Worm (Caenorhabditis elegans) whole organism, L1 larva: ENCODE data around the gene ZK287.7.

ENCODE experiments used
- C04F5.9 ChIP-seq: sonication (generic microtip); optimal IDR thresholded peaks from 2 replicates; lab custom pipeline; 2016; ENCODE audit warnings: missing genetic modification characterization, missing compliant biosample characterization
- F16B12.6 ChIP-seq: fragments of 150-350 bp; optimal IDR thresholded peaks from 2 replicates; lab custom pipeline; 2014; ENCODE audit warnings: missing biosample characterization, missing genetic modification characterization
- Y116A8C.19 ChIP-seq: sonication (generic microtip); optimal IDR thresholded peaks from 2 replicates; lab custom pipeline; 2016; ENCODE audit warnings: missing compliant biosample characterization, missing genetic modification characterization, borderline replicate concordance
- aha-1 ChIP-seq: fragments of 150-350 bp; optimal IDR thresholded peaks from 2 replicates; lab custom pipeline; 2014; ENCODE audit warnings: missing biosample characterization, missing genetic modification characterization
- alr-1 ChIP-seq: fragments of 200-800 bp; sonication (Bioruptor generic); optimal IDR thresholded peaks from 2 replicates; lab custom pipeline; 2018; ENCODE audit warnings: borderline replicate concordance, mild to moderate bottlenecking, missing genetic modification characterization, missing compliant biosample characterization
- blmp-1 ChIP-seq: fragments of 150-350 bp; optimal IDR thresholded peaks from 2 replicates; lab custom pipeline; 2014; ENCODE audit warnings: missing biosample characterization, missing genetic modification characterization
- ceh-82 ChIP-seq, 3 experiments: fragments of 150-350 bp in 1 of 3; sonication (generic microtip) in 2 of 3; optimal IDR thresholded peaks; 2 replicates each; lab custom pipeline; 2014 to 2017; ENCODE audit warnings: missing biosample characterization in 3 of 3, missing genetic modification characterization in 3 of 3
- ceh-88 ChIP-seq: fragments of 200-800 bp; sonication (Bioruptor generic); IDR thresholded peaks from 2 replicates; pipeline ENCODE4 v1.3.6; 2022; ENCODE audit warnings: missing genetic modification characterization, missing compliant biosample characterization
- dpl-1 ChIP-seq, 3 experiments: fragments of 150-350 bp in 2 of 3; sonication (generic microtip) in 1 of 3; optimal IDR thresholded peaks; 2 replicates each; lab custom pipeline; 2014 to 2017; ENCODE audit warnings: missing biosample characterization in 3 of 3, missing genetic modification characterization in 3 of 3, missing genetic modification reagents in 3 of 3
- dsc-1 ChIP-seq: sonication (generic microtip); optimal IDR thresholded peaks from 2 replicates; lab custom pipeline; 2016; ENCODE audit warnings: mild to moderate bottlenecking, missing genetic modification characterization, missing compliant biosample characterization
- efl-1 ChIP-seq, 4 experiments: fragments of 150-350 bp; optimal IDR thresholded peaks in 3 of 4; peaks in 1 of 4; 1 replicate in 1 of 4; 2 replicates in 3 of 4; lab custom pipeline; 2014; ENCODE audit warnings: missing biosample characterization in 2 of 4, missing genetic modification characterization in 2 of 4, missing genetic modification reagents in 2 of 4
- efl-3 ChIP-seq: fragments of 200-800 bp; sonication (Bioruptor generic); optimal IDR thresholded peaks from 2 replicates; lab custom pipeline; 2018; ENCODE audit warnings: mild to moderate bottlenecking, missing genetic modification characterization, missing compliant biosample characterization
- egl-27 ChIP-seq, 2 experiments: fragments of 150-350 bp in 1 of 2; sonication (generic microtip); optimal IDR thresholded peaks; 3 replicates each; lab custom pipeline; 2017 to 2018; ENCODE audit warnings: missing biosample characterization in 2 of 2, missing genetic modification characterization in 2 of 2, missing genetic modification reagents in 2 of 2
- fkh-10 ChIP-seq: sonication (generic microtip); optimal IDR thresholded peaks from 2 replicates; lab custom pipeline; 2017; ENCODE audit warnings: missing biosample characterization, missing genetic modification reagents, missing genetic modification characterization
- fkh-8 ChIP-seq: sonication (generic microtip); optimal IDR thresholded peaks from 2 replicates; lab custom pipeline; 2016; ENCODE audit warnings: mild to moderate bottlenecking, missing genetic modification characterization, missing compliant biosample characterization
- fos-1 ChIP-seq: fragments of 150-350 bp; optimal IDR thresholded peaks from 2 replicates; lab custom pipeline; 2014; ENCODE audit warnings: missing biosample characterization, missing genetic modification characterization
- grh-1 ChIP-seq: fragments of 200-800 bp; sonication (Bioruptor generic); IDR thresholded peaks from 2 replicates; pipeline ENCODE4 v1.3.6; 2022; ENCODE audit warnings: missing genetic modification reagents, missing genetic modification characterization, missing compliant biosample characterization
- hlh-17 ChIP-seq: fragments of 200-800 bp; sonication (Bioruptor generic); optimal IDR thresholded peaks from 2 replicates; lab custom pipeline; 2018; ENCODE audit warnings: missing genetic modification characterization, mild to moderate bottlenecking, missing compliant biosample characterization, moderate library complexity, borderline replicate concordance
- lin-13 ChIP-seq: fragments of 150-350 bp; optimal IDR thresholded peaks from 2 replicates; lab custom pipeline; 2014; ENCODE audit warnings: missing biosample characterization, missing genetic modification reagents, missing genetic modification characterization
- lin-14 ChIP-seq: fragments of 200-800 bp; sonication (Bioruptor generic); optimal IDR thresholded peaks from 2 replicates; lab custom pipeline; 2018; ENCODE audit warnings: mild to moderate bottlenecking, missing genetic modification characterization, moderate library complexity, missing compliant biosample characterization
- lin-35 ChIP-seq, 2 experiments: fragments of 150-350 bp; optimal IDR thresholded peaks; 2 replicates each; lab custom pipeline; 2014; ENCODE audit warnings: missing biosample characterization in 2 of 2, missing genetic modification characterization in 2 of 2, missing genetic modification reagents in 2 of 2
- lin-39 ChIP-seq: fragments of 150-350 bp; optimal IDR thresholded peaks from 2 replicates; lab custom pipeline; 2014; ENCODE audit warnings: missing biosample characterization, missing genetic modification reagents, missing genetic modification characterization
- lsy-2 ChIP-seq, 2 experiments: fragments of 150-350 bp; optimal IDR thresholded peaks; 2 replicates each; lab custom pipeline; 2014; ENCODE audit warnings: missing biosample characterization in 2 of 2, missing genetic modification characterization in 2 of 2
- mab-9 ChIP-seq: fragments of 200-800 bp; sonication (Bioruptor generic); IDR thresholded peaks from 2 replicates; pipeline ENCODE4 v1.3.6; 2022; ENCODE audit warnings: missing genetic modification reagents, missing genetic modification characterization, missing compliant biosample characterization
- mdl-1 ChIP-seq, 2 experiments: fragments of 150-350 bp; optimal IDR thresholded peaks; 2 replicates each; lab custom pipeline; 2014 to 2017; ENCODE audit warnings: missing biosample characterization in 2 of 2, missing genetic modification characterization in 2 of 2, inconsistent platforms in 1 of 2
- nhr-12 ChIP-seq: sonication (generic microtip); optimal IDR thresholded peaks from 2 replicates; lab custom pipeline; 2017; ENCODE audit warnings: missing biosample characterization, missing genetic modification characterization
- nhr-71 ChIP-seq: sonication (generic microtip); optimal IDR thresholded peaks from 2 replicates; lab custom pipeline; 2016; ENCODE audit warnings: mild to moderate bottlenecking, missing genetic modification characterization, moderate library complexity, missing compliant biosample characterization
- nhr-76 ChIP-seq: sonication (generic microtip); optimal IDR thresholded peaks from 2 replicates; lab custom pipeline; 2017; ENCODE audit warnings: missing biosample characterization, missing genetic modification characterization
- nhr-77 ChIP-seq: fragments of 150-350 bp; optimal IDR thresholded peaks from 2 replicates; lab custom pipeline; 2014; ENCODE audit warnings: missing biosample characterization, missing genetic modification characterization
- snu-23 ChIP-seq: sonication (generic microtip); optimal IDR thresholded peaks from 2 replicates; lab custom pipeline; 2016; ENCODE audit warnings: missing genetic modification characterization, missing compliant biosample characterization
- sox-4 ChIP-seq: sonication (generic microtip); optimal IDR thresholded peaks from 2 replicates; lab custom pipeline; 2016; ENCODE audit warnings: missing genetic modification characterization, missing compliant biosample characterization
- sup-37 ChIP-seq: fragments of 200-800 bp; sonication (Bioruptor generic); optimal IDR thresholded peaks from 2 replicates; lab custom pipeline; 2018; ENCODE audit warnings: mild to moderate bottlenecking, missing genetic modification characterization, missing compliant biosample characterization
- swsn-7 ChIP-seq: sonication (generic microtip); optimal IDR thresholded peaks from 2 replicates; lab custom pipeline; 2016; ENCODE audit warnings: missing genetic modification characterization, missing compliant biosample characterization
- tbx-2 ChIP-seq: sonication (generic microtip); optimal IDR thresholded peaks from 2 replicates; lab custom pipeline; 2016; ENCODE audit warnings: missing genetic modification characterization, missing compliant biosample characterization
- unc-130 ChIP-seq: fragments of 150-350 bp; optimal IDR thresholded peaks from 2 replicates; lab custom pipeline; 2017; ENCODE audit warnings: missing biosample characterization, missing genetic modification characterization, inconsistent platforms
- vab-15 ChIP-seq: sonication (generic microtip); optimal IDR thresholded peaks from 2 replicates; lab custom pipeline; 2017; ENCODE audit warnings: missing genotype, mild to moderate bottlenecking, missing genetic modification characterization, missing compliant biosample characterization
- zip-4 ChIP-seq: fragments of 200-800 bp; sonication (Bioruptor generic); optimal IDR thresholded peaks from 2 replicates; lab custom pipeline; 2018; ENCODE audit warnings: mild to moderate bottlenecking, missing genetic modification characterization, moderate library complexity, missing compliant biosample characterization
- ztf-4 ChIP-seq: fragments of 150-350 bp; optimal IDR thresholded peaks from 2 replicates; lab custom pipeline; 2014; ENCODE audit warnings: missing biosample characterization, missing genetic modification characterization

The ZK287.7 gene

ce11 chrV:9663948-9664347 is 28.9 kb upstream of the ZK287.7 start:
- TF ChIP-seq vab-15 (no peak), efl-1 (optimal IDR thresholded peaks at IDR 0.05; lab: Kevin White, UChicago) (no peak), efl-1 (GFP tag; optimal IDR thresholded peaks at IDR 0.05 in 1 of 2; lab: Kevin White, UChicago) (peak in 1 of 2 experiments; percentile 28)

DNA sequence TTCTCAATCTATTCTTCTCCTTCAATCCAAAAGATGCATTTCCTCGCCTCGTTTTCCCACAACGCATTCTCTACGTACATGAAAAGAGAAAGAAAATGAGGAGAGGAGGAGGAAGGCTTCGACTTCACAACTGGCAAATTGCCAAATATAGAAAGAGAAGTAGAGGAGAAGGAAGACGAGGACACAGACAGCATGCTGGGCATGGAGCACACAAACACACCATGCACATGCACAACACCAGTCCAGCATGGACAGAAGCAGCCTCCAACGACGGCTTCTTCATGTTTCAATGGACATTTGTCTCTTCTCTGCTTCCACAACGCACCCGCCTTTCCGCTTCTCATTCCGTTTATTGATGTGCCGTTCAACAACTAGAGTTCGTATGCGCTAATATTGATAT is 28.2 kb upstream of the ZK287.7 start:
- TF ChIP-seq nhr-77 (tag; lab: Kevin White, UChicago) (no peak), nhr-76 (no peak), blmp-1 (tag; lab: Kevin White, UChicago) (no peak), zip-4 (no peak), lin-14 (GFP tag; lab: Kevin White, UChicago) (peak; percentile 84), lin-13 (no peak), ztf-4 (tag; lab: Kevin White, UChicago) (no peak), nhr-71 (tag; lab: Kevin White, UChicago) (peak; percentile 23), efl-3 (GFP tag; lab: Kevin White, UChicago) (no peak), vab-15 (no peak), lin-39 (tag; lab: Kevin White, UChicago) (no peak), fos-1 (tag; lab: Kevin White, UChicago) (no peak), sox-4 (tag; lab: Kevin White, UChicago) (no peak), swsn-7 (tag; lab: Kevin White, UChicago) (peak; percentile 18), hlh-17 (no peak), egl-27 (tag; optimal IDR thresholded peaks at IDR 0.05; lab: Kevin White, UChicago) (no peak), fkh-8 (tag; lab: Kevin White, UChicago) (peak; percentile 71), aha-1 (no peak), fkh-10 (GFP tag; lab: Kevin White, UChicago) (peak; percentile 68), nhr-12 (tag; lab: Kevin White, UChicago) (no peak), mdl-1 (tag; optimal IDR thresholded peaks at IDR 0.05; lab: Kevin White, UChicago) (no peak), ceh-82 (tag; optimal IDR thresholded peaks at IDR 0.05; lab: Kevin White, UChicago) (peak in 2 of 3 experiments; percentile 36 to 64), Y116A8C.19 (no peak), snu-23 (GFP tag; lab: Kevin White, UChicago) (peak; percentile 13), dpl-1 (GFP tag; optimal IDR thresholded peaks at IDR 0.05; lab: Kevin White, UChicago) (peak in 1 of 3 experiments; percentile 4), efl-1 (optimal IDR thresholded peaks at IDR 0.05; lab: Kevin White, UChicago) (peak; percentile 9 to 19), efl-1 (GFP tag; optimal IDR thresholded peaks at IDR 0.05 in 1 of 2; lab: Kevin White, UChicago) (no peak), unc-130 (tag; lab: Kevin White, UChicago) (no peak), tbx-2 (tag; lab: Kevin White, UChicago) (peak; percentile 38), C04F5.9 (tag; lab: Kevin White, UChicago) (no peak), sup-37 (GFP tag; lab: Kevin White, UChicago) (no peak), mab-9 (no peak), F16B12.6 (no peak), alr-1 (tag; lab: Kevin White, UChicago) (no peak), ceh-88 (GFP tag; lab: Robert Waterston, UW) (no peak), lin-35 (GFP tag; optimal IDR thresholded peaks at IDR 0.05; lab: Kevin White, UChicago) (peak in 1 of 2 experiments; percentile 38), lsy-2 (tag; optimal IDR thresholded peaks at IDR 0.05; lab: Kevin White, UChicago) (peak in 1 of 2 experiments; percentile 43), dsc-1 (tag; lab: Kevin White, UChicago) (no peak)

- TF ChIP-seq grh-1 (GFP tag; lab: Robert Waterston, UW) (no peak), lin-14 (GFP tag; lab: Kevin White, UChicago) (peak; percentile 49)
- TF ChIP-seq, all 84 proteins: peak for 1
Observed at ce11 chrV:9666394-9666793, 26.5 kb upstream of the ZK287.7 start, which contains the start of gene ZK287.1. ZK287.1 (plus strand) TSS chrV:9666694.
